Fruit fly (Drosophila melanogaster) whole organism, adult: ENCODE results near the gene CG9777.

Experiments used
- CG14711 ChIP-seq: fragments of 200-800 bp; sonication (Bioruptor generic); optimal IDR thresholded peaks from 2 replicates; lab custom pipeline; 2018; ENCODE audit warnings: missing biosample characterization, mild to moderate bottlenecking, missing genetic modification characterization, moderate library complexity
- CG1620 ChIP-seq: fragments of 200-800 bp; sonication (Bioruptor generic); optimal IDR thresholded peaks from 2 replicates; lab custom pipeline; 2016; ENCODE audit warnings: missing biosample characterization, missing genetic modification characterization
- Hr96 ChIP-seq: fragments of 200-800 bp; sonication (Bioruptor generic); optimal IDR thresholded peaks from 2 replicates; lab custom pipeline; 2016; ENCODE audit warnings: missing biosample characterization, missing genetic modification characterization
- tj ChIP-seq: fragments of 200-800 bp; sonication (Bioruptor generic); optimal IDR thresholded peaks from 3 replicates; lab custom pipeline; 2017; ENCODE audit warnings: missing biosample characterization, mild to moderate bottlenecking, missing genetic modification characterization, moderate library complexity

DNA sequence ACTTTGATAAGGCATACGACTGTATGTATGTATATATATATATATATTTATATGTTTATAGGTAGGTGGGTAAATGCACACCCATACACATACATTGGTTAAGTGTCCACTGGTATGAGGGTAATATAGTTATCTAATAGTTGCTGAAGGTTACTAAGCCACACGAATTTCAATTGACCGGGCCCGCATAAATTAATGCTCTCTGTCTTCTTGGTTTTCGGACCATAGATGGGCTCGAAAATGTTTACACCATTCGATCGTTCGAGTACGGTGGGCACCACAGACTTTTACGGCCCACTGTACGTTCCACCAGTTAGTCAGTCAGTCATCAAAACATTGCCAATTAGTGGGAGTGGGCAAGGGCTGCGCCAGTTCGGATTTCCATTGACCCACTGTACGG is 36.6 kb downstream of the CG9777 start:
- TF ChIP-seq CG14711 (tag; lab: Kevin White, UChicago), result no peak
- no peak for TF ChIP-seq tj (GFP tag; lab: Kevin White, UChicago)
- TF ChIP-seq CG1620 (GFP tag; lab: Kevin White, UChicago), result no peak
- no peak for TF ChIP-seq Hr96
